Worm (Caenorhabditis elegans): ENCODE results near the gene F22H10.3.

DNA sequence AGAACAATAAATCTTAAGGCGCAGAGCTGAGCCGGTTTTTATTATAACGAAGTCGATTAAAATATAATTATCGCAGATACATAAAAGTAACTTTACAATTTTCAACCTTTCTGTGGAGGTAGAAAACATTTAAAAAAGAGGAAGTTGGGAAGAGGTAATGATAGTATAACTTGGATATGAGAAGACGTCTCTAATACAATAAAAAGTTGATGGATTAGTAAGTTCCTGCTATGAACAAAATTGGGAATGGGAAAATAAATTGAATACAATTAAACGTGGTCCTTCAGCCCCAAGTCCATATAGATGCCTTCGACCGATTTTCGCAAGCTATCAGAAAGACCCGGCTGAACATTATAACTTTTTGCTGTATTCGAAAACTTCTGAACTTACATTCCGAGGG, 28.1 kb upstream of the F22H10.3 start:
- TF ChIP-seq R02D3.7 (tag; optimal IDR thresholded peaks at IDR 0.05) (no peak), mdl-1 (tag; optimal IDR thresholded peaks at IDR 0.05) (no peak), hif-1 (tag; optimal IDR thresholded peaks at IDR 0.05) (no peak), ceh-44 (GFP tag; IDR thresholded peaks at IDR 0.05) (no peak), ceh-32 (tag; optimal IDR thresholded peaks at IDR 0.05; ENCODE audit: poor library complexity) (no peak), ces-1 (GFP tag; optimal IDR thresholded peaks at IDR 0.05) (no peak), nhr-76 (tag; optimal IDR thresholded peaks at IDR 0.05) (no peak)
